Worm (Caenorhabditis elegans) whole organism, mixed stage, embryonic: ENCODE data around the gene F22H10.11.

Experiments
- elt-1 ChIP-seq: sonication (generic microtip); optimal IDR thresholded peaks from 2 replicates; lab custom pipeline; 2017; ENCODE audit warnings: missing genetic modification characterization, mild to moderate bottlenecking, missing compliant biosample characterization, antibody characterized with exemption, moderate library complexity, borderline replicate concordance; ENCODE audit not compliant: insufficient read depth
- elt-3 ChIP-seq: fragments of 150-350 bp; optimal IDR thresholded peaks from 2 replicates; lab custom pipeline; 2014; ENCODE audit warnings: missing biosample characterization, missing genetic modification characterization
- flh-1 ChIP-seq: fragments of 200-800 bp; sonication (Bioruptor generic); optimal IDR thresholded peaks from 2 replicates; lab custom pipeline; 2018; ENCODE audit warnings: mild to moderate bottlenecking, missing genetic modification characterization, moderate library complexity, missing compliant biosample characterization
- lin-13 ChIP-seq: fragments of 150-350 bp; optimal IDR thresholded peaks from 2 replicates; lab custom pipeline; 2014; ENCODE audit warnings: missing biosample characterization, missing genetic modification characterization
- nhr-12 ChIP-seq: fragments of 150-350 bp; optimal IDR thresholded peaks from 2 replicates; lab custom pipeline; 2014; ENCODE audit warnings: missing biosample characterization, missing genetic modification characterization
- nhr-237 ChIP-seq: fragments of 150-350 bp; optimal IDR thresholded peaks from 2 replicates; lab custom pipeline; 2014; ENCODE audit warnings: missing biosample characterization, missing genetic modification characterization
- nhr-28 ChIP-seq: fragments of 150-350 bp; optimal IDR thresholded peaks from 2 replicates; lab custom pipeline; 2014; ENCODE audit warnings: missing biosample characterization, missing genetic modification characterization
- nhr-76 ChIP-seq: sonication (generic microtip); optimal IDR thresholded peaks from 2 replicates; lab custom pipeline; 2017; ENCODE audit warnings: missing biosample characterization, missing genetic modification characterization
- pha-4 ChIP-seq: fragments of 150-350 bp; optimal IDR thresholded peaks from 2 replicates; lab custom pipeline; 2018; ENCODE audit warnings: missing biosample characterization, missing genetic modification reagents, missing genetic modification characterization
- snpc-4 ChIP-seq: fragments of 150-350 bp; optimal IDR thresholded peaks from 2 replicates; lab custom pipeline; 2014; ENCODE audit warnings: missing biosample characterization, missing genetic modification characterization
- unc-39 ChIP-seq: fragments of 150-350 bp; optimal IDR thresholded peaks from 2 replicates; lab custom pipeline; 2014; ENCODE audit warnings: missing biosample characterization, missing genetic modification characterization
- unc-62 ChIP-seq: fragments of 150-350 bp; optimal IDR thresholded peaks from 2 replicates; lab custom pipeline; 2014; ENCODE audit warnings: missing biosample characterization, missing genetic modification reagents, missing genetic modification characterization

DNA sequence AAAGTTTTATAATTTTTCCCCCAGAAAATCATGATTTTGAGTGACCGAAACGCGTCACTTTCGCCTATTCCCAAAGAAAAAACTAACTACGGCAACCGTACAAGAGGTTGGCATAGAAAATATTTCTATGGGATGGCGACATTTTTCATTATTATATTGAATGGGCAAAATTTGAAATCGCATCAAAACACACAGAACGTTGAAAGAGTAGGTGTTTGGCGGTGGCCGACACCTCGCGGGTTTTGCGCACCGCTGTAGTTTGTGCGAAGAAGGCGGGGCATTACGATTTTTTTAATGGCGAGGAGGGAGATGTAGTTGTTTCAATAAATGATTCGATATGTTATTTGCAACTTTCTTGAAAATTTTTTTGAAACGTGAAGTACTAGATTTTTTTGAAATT lies 34.1 kb upstream of the F22H10.11 start:
- TF ChIP-seq nhr-76 (tag; lab: Kevin White, UChicago) (no peak), unc-39 (tag; lab: Kevin White, UChicago) (no peak), unc-62 (GFP tag; lab: Kevin White, UChicago) (no peak), elt-3 (tag; lab: Kevin White, UChicago) (no peak), pha-4 (tag; lab: Kevin White, UChicago) (no peak), elt-1 (no peak), nhr-12 (tag; lab: Kevin White, UChicago) (no peak), nhr-28 (tag; lab: Kevin White, UChicago) (no peak), lin-13 (tag; lab: Kevin White, UChicago) (no peak), flh-1 (GFP tag; lab: Kevin White, UChicago) (no peak), nhr-237 (tag; lab: Kevin White, UChicago) (no peak), snpc-4 (tag; lab: Kevin White, UChicago) (no peak)
